Worm (Caenorhabditis elegans) whole organism, midembryonic: ENCODE measurements around the gene F35H10.2.
A peak's percentile ranks its signal among the peaks of the same experiment; 100 is the strongest.

ENCODE experiments used
- T22C8.4 ChIP-seq: fragments of 200-800 bp; sonication (Bioruptor generic); IDR thresholded peaks from 2 replicates; pipeline ENCODE4 v1.3.6; 2022; ENCODE audit warnings: missing genetic modification characterization, missing compliant biosample characterization
- cog-1 ChIP-seq: sonication (generic microtip); optimal IDR thresholded peaks from 2 replicates; lab custom pipeline; 2016; ENCODE audit warnings: missing genetic modification characterization, missing compliant biosample characterization
- flt-1 ChIP-seq: fragments of 200-800 bp; sonication (Bioruptor generic); IDR thresholded peaks from 2 replicates; pipeline ENCODE4 v1.3.6; 2022; ENCODE audit warnings: missing genetic modification characterization, missing compliant biosample characterization
- klf-2 ChIP-seq: fragments of 200-800 bp; sonication (Bioruptor generic); conservative IDR thresholded peaks from 2 replicates; pipeline ENCODE4 v1.3.6; 2022; ENCODE audit warnings: missing genetic modification reagents, missing genetic modification characterization, missing compliant biosample characterization
- med-1 ChIP-seq: sonication (generic microtip); optimal IDR thresholded peaks from 2 replicates; lab custom pipeline; 2017; ENCODE audit warnings: missing genetic modification characterization, mild to moderate bottlenecking, missing compliant biosample characterization, antibody characterized with exemption, missing genetic modification reagents; ENCODE audit not compliant: insufficient read depth
- ref-1 ChIP-seq: fragments of 200-800 bp; sonication (Bioruptor generic); conservative IDR thresholded peaks from 2 replicates; pipeline ENCODE4 v1.3.6; 2022; ENCODE audit warnings: missing genetic modification reagents, missing genetic modification characterization, missing compliant biosample characterization
- tab-1 ChIP-seq: fragments of 200-800 bp; sonication (Bioruptor generic); IDR thresholded peaks from 2 replicates; pipeline ENCODE4 v1.3.6; 2022; ENCODE audit warnings: missing genetic modification characterization, missing compliant biosample characterization
- ztf-23 ChIP-seq: fragments of 200-800 bp; sonication (Bioruptor generic); IDR thresholded peaks from 2 replicates; pipeline ENCODE4 v1.3.6; 2022; ENCODE audit warnings: missing genetic modification reagents, missing genetic modification characterization, missing compliant biosample characterization
- ztf-29 ChIP-seq: fragments of 200-800 bp; sonication (Bioruptor generic); IDR thresholded peaks from 2 replicates; pipeline ENCODE4 v1.3.6; 2022; ENCODE audit warnings: missing genetic modification reagents, missing genetic modification characterization, missing compliant biosample characterization

Gene F35H10.2

DNA sequence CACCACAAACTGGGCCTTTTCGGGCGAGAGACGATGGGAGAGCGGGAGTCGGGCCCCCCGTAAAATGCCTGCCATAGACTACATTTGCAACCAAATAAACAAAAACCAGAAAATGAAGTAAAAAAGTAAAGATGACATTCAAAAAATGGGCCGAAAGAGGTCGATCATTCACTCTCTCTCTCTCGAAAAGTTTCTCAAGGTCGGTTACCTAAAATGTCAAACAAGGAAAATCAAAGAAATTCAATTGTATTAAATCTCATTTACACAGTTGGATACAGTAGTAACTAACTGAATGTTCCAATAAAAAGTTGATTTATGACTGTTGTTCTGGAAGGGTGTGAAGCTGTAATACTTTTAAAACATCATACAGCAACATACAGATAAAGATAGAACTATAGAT, 10.2 kb upstream of the F35H10.2 start:
- TF ChIP-seq ref-1 (no peak), ztf-29 (GFP tag; lab: Robert Waterston, UW) (no peak), med-1 (no peak), cog-1 (no peak), klf-2 (no peak), ztf-23 (GFP tag; lab: Robert Waterston, UW) (no peak), T22C8.4 (GFP tag; lab: Robert Waterston, UW) (no peak)

DNA sequence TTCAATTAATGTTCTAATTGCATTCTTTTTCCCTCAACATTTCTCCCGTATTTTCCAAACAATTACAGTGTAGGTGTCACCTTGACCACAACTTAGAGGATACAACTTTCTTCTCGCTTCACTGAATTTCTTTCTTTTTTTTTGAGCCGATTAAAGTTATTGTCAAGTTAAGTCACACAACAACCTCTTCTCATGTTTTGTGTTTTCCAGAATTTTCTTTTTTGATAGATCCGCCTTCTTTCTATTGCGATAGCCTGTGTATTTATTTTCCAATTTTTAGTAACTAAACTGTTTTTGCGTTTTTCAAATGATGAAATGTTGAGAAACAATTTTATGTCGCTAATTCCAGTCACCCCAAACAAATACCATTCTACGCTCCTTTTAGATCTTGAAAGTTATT, 3.3 kb upstream of the F35H10.2 start, which contains the start of gene F35H10.3:
Gene F35H10.3 (plus strand): TSS at position 301 of the 400 bp plus-strand sequence.
- TF ChIP-seq tab-1 (GFP tag; lab: Robert Waterston, UW) (no peak), ztf-29 (GFP tag; lab: Robert Waterston, UW) (no peak), T22C8.4 (GFP tag; lab: Robert Waterston, UW) (no peak), med-1 (no peak), ref-1 (no peak), cog-1 (no peak), klf-2 (no peak), flt-1 (GFP tag; lab: Robert Waterston, UW) (no peak), ztf-23 (GFP tag; lab: Robert Waterston, UW) (no peak)

DNA sequence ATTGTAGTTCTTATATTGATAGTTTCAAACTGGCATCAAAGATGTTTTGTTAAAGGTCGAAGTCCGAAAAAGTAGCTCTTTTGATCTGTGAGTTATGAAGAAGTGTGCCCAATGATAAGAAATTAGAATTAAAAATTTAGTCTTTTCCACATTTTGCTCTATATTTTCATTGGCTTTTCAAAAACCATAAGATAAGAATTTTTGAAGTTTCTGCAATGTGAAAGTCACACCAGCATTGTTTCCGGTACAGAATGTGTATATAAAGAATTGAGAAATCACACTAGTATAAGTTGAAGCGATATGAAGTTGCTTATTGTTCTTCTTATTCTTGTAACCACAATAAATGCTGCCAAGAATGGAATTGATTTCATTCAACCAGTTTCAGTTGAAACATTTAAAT, 3.5 kb downstream of the F35H10.2 start, which contains the start of gene lys-10:
Gene lys-10 (plus strand): TSS at position 301 of the 400 bp plus-strand sequence.
- no peak for TF ChIP-seq cog-1
- no peak for TF ChIP-seq flt-1 (GFP tag; lab: Robert Waterston, UW)
- no peak for TF ChIP-seq med-1
- no peak for TF ChIP-seq tab-1 (GFP tag; lab: Robert Waterston, UW)
- TF ChIP-seq ztf-29 (GFP tag; lab: Robert Waterston, UW) = no peak
- TF ChIP-seq ztf-23 (GFP tag; lab: Robert Waterston, UW) = no peak
- no peak for TF ChIP-seq T22C8.4 (GFP tag; lab: Robert Waterston, UW)
- no peak for TF ChIP-seq ref-1
- no peak for TF ChIP-seq klf-2

DNA sequence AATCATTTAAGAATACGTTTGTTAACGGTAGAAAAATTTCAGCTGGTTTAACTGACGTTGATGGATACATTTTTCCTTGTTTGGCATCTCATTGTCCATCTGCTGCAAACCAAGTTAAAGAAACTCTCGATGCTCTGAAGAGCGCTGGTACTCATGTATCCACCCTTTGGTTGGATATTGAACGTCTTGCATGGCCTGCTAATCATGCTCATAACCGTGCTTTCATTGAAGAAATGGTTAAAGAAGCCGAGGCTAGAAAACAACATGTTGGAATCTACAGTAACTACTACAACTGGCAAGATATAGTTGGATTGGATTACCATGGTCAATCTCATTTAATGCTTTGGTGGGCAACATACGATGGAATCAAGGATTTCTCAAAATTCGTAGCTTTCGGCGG, 4.0 kb downstream of the F35H10.2 start:
- no peak for TF ChIP-seq ztf-29 (GFP tag; lab: Robert Waterston, UW)

DNA sequence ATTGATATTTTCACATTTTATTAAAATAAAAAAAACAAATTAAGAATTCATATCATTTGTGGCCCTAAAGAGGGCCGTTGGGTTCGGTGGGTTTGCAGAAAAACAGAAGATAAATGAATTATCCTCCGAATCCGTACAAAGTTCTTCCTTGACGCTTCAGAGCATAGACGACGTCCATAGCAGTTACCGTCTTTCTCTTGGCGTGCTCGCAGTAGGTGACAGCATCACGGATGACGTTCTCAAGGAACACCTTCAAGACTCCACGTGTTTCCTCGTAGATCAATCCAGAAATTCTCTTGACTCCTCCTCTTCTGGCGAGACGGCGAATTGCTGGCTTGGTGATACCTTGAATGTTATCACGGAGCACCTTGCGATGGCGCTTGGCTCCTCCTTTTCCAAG, 4.5 kb downstream of the F35H10.2 start:
- TF ChIP-seq ref-1 = no peak
- no peak for TF ChIP-seq med-1
- no peak for TF ChIP-seq flt-1 (GFP tag; lab: Robert Waterston, UW)
- no peak for TF ChIP-seq tab-1 (GFP tag; lab: Robert Waterston, UW)
- TF ChIP-seq ztf-23 (GFP tag; lab: Robert Waterston, UW) = no peak
- TF ChIP-seq T22C8.4 (GFP tag; lab: Robert Waterston, UW) = no peak
- TF ChIP-seq ztf-29 (GFP tag; lab: Robert Waterston, UW) = no peak
- TF ChIP-seq cog-1 = no peak
- TF ChIP-seq klf-2 = no peak

DNA sequence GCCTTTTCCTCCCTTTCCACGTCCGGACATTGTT, 4.8 kb downstream of the F35H10.2 start, which contains the start of gene his-31:
Gene his-31 (minus strand): TSS at position 30 of the 34 bp plus-strand sequence.
- TF ChIP-seq tab-1 (GFP tag; lab: Robert Waterston, UW) = no peak
- TF ChIP-seq ztf-29 (GFP tag; lab: Robert Waterston, UW) = no peak
- TF ChIP-seq flt-1 (GFP tag; lab: Robert Waterston, UW) = no peak
- no peak for TF ChIP-seq T22C8.4 (GFP tag; lab: Robert Waterston, UW)
- TF ChIP-seq klf-2 = no peak
- TF ChIP-seq ref-1 = no peak
- no peak for TF ChIP-seq cog-1
- no peak for TF ChIP-seq ztf-23 (GFP tag; lab: Robert Waterston, UW)
- TF ChIP-seq med-1 = no peak

DNA sequence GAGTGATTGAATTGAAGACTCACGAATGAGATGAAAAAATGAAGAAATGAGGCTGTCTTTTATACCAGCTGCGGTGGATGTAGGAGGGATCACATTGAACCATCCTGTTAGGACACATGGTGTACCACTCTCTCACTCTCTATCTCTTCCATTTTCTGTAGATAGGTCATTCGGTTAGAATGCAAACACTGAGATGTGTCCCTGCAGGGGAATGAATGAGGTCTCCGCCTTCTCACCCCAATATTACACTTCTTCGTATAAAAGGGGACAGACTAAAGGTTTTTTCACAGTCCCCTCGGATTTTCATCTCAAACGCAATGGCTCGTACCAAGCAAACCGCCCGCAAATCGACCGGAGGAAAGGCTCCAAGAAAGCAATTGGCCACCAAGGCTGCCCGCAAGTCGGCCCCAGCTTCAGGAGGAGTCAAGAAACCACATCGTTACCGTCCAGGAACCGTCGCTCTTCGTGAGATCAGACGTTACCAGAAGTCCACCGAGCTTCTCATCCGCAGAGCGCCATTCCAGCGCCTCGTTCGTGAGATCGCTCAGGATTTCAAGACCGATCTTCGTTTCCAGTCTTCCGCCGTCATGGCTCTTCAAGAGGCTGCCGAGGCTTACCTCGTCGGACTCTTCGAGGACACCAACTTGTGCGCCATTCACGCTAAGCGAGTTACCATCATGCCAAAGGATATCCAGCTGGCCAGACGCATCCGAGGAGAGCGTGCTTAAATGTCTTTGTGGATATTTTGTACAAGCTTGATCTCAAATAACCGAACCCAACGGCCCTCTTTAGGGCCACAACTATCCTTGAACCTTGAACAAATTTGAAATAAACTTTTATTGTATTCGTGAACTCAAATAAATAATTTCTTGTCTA, 5.2 kb downstream of the F35H10.2 start, which contains the start of gene his-32:
Gene his-32 (plus strand): TSS at position 318 of the 876 bp plus-strand sequence.
- TF ChIP-seq klf-2 (no peak), T22C8.4 (GFP tag; lab: Robert Waterston, UW) (no peak), tab-1 (GFP tag; lab: Robert Waterston, UW) (no peak), flt-1 (GFP tag; lab: Robert Waterston, UW) (peak; percentile 86), cog-1 (peak; percentile 87), ztf-29 (GFP tag; lab: Robert Waterston, UW) (peak; percentile 14; the same call in 1 of the 2 replicates), ztf-23 (GFP tag; lab: Robert Waterston, UW) (no peak), med-1 (no peak)

DNA sequence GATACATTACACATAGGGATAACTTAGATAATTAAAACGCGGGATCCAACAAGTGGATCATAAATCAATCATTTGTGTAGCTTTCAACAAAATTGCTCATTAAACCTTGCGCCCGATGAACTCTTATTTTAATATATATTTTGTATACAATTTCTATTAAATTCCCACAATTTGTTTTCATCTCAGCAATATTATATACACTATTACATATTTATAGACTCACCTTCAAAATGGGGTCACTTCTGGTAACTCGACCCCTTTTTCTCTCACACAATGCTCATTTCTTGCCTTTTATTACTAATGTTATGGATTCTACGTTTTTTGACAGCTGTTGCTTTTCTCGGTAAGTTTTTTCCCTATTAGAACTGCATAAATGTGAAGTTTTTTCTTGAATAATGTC, 10.6 kb downstream of the F35H10.2 start, which contains the start of gene lgc-6:
Gene lgc-6 (plus strand): TSS at position 301 of the 400 bp plus-strand sequence.
- TF ChIP-seq cog-1 (no peak), ref-1 (no peak)

DNA sequence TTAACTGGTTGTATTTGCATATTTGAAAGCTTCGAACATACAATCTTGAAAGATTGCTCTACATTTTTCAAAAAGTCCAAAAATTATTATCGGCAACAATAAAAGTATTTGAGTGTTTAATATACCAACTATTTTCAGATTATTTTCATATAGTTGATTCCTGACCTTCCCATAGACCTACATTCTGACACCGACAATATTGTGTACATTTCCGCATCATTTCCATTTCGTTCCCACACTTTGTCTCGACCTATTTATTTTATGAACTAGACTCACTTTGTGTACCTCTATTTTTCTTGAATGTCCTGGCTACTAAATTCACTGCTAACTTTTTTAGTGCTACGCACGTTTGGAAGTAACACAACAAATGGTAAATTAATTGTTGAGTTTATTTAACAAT, 13.4 kb downstream of the F35H10.2 start, which contains the start of gene lgc-5:
Gene lgc-5 (plus strand): TSS at position 301 of the 400 bp plus-strand sequence.
- TF ChIP-seq ztf-23 (GFP tag; lab: Robert Waterston, UW) = no peak
- TF ChIP-seq ref-1 = no peak
- TF ChIP-seq med-1 = no peak
- no peak for TF ChIP-seq klf-2

DNA sequence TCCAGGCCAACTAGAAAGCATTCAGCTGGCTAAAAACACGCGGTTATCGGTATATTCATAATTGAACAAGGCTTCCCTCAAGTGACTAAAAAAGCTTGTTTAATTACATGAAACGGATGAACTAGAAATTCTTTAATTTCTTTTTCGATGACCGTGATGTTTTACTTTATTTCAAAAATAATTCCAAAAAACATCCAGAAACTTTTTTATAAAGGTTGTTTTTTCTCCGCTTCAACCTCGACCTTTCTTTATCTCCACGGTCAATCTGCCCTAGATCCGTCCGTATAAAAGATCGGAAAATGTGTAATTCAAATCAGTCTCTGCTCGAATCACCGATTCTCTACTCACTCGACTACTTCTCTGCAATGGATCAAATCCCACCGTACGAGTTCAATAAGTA, 16.5 kb downstream of the F35H10.2 start, which contains the start of gene F17E9.5:
Gene F17E9.5 (plus strand): TSS at position 301 of the 400 bp plus-strand sequence.
- TF ChIP-seq cog-1 = no peak
- no peak for TF ChIP-seq ztf-29 (GFP tag; lab: Robert Waterston, UW)
- no peak for TF ChIP-seq med-1
- TF ChIP-seq T22C8.4 (GFP tag; lab: Robert Waterston, UW) = no peak
- no peak for TF ChIP-seq klf-2
- TF ChIP-seq tab-1 (GFP tag; lab: Robert Waterston, UW) = no peak
- no peak for TF ChIP-seq ztf-23 (GFP tag; lab: Robert Waterston, UW)
- no peak for TF ChIP-seq ref-1
- TF ChIP-seq flt-1 (GFP tag; lab: Robert Waterston, UW) = no peak

DNA sequence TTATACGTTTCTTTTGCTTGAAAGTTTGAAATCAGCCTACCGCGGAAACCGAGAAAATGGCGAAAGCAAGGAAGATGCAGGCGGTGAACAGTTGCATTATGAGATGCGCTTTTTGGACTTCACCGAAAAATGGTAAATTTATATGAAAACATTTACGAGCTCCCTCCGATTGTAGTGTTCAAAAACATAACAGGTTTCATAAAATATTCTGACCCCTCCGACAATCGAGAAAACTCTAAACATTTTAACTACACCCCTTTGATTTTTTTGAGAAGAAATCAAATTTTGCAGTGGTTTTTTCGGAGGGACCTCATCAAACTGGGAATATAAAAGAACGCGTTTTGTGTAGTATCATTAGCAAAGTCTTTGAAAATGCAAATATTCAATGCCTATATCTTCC, 18.0 kb downstream of the F35H10.2 start, which contains the start of the genes F17E9.18 and F17E9.15:
Gene F17E9.18 (minus strand): TSS at position 101 of the 400 bp plus-strand sequence.
Gene F17E9.15 (plus strand): TSS at position 368 of the 400 bp plus-strand sequence.
- TF ChIP-seq T22C8.4 (GFP tag; lab: Robert Waterston, UW) = no peak
- no peak for TF ChIP-seq ztf-29 (GFP tag; lab: Robert Waterston, UW)
- TF ChIP-seq cog-1 = no peak
- TF ChIP-seq med-1 = no peak
- TF ChIP-seq ztf-23 (GFP tag; lab: Robert Waterston, UW) = no peak
- no peak for TF ChIP-seq tab-1 (GFP tag; lab: Robert Waterston, UW)
